Worm (Caenorhabditis elegans) whole organism, L4/young adult: Measurements from ENCODE around the gene srsx-8.

Source experiments
- W03F9.2 ChIP-seq: fragments of 150-350 bp; optimal IDR thresholded peaks from 2 replicates; lab custom pipeline; 2014; ENCODE audit warnings: missing biosample characterization, missing genetic modification characterization
- dao-5 ChIP-seq: sonication (generic microtip); optimal IDR thresholded peaks from 2 replicates; lab custom pipeline; 2016; ENCODE audit warnings: missing genotype, missing genetic modification characterization, moderate library complexity, missing compliant biosample characterization
- him-1 ChIP-seq: sonication (generic microtip); optimal IDR thresholded peaks from 2 replicates; lab custom pipeline; 2016; ENCODE audit warnings: missing genotype, missing genetic modification reagents, missing genetic modification characterization, missing compliant biosample characterization

srsx-8 gene

ce11 chrV:1531159-1531558 lies 21.7 kb downstream of the srsx-8 start, which contains the start of gene K02H11.4:
Gene K02H11.4 (minus strand): TSS chrV:1531259.
- no peak for TF ChIP-seq dao-5 (tag; lab: Kevin White, UChicago)
- no peak for TF ChIP-seq W03F9.2 (tag; lab: Kevin White, UChicago)
- TF ChIP-seq him-1: no peak

- TF ChIP-seq him-1 (no peak), W03F9.2 (tag; lab: Kevin White, UChicago) (no peak), dao-5 (tag; lab: Kevin White, UChicago) (no peak)
Measured at ce11 chrV:1527985-1528384, 24.9 kb downstream of the srsx-8 start, which contains the start of gene str-236. Gene str-236 (minus strand): TSS chrV:1528085.

ce11 chrV:1522485-1522884 lies 30.4 kb downstream of the srsx-8 start, which contains the start of gene str-243:
Gene str-243 (plus strand): TSS chrV:1522785.
- TF ChIP-seq dao-5 (tag; lab: Kevin White, UChicago) (no peak), W03F9.2 (tag; lab: Kevin White, UChicago) (no peak), him-1 (no peak)

ce11 chrV:1521845-1522244 lies 31.1 kb downstream of the srsx-8 start, which contains the start of gene str-240:
Gene str-240 (minus strand): TSS chrV:1521945.
- TF ChIP-seq W03F9.2 (tag; lab: Kevin White, UChicago) (no peak), him-1 (no peak), dao-5 (tag; lab: Kevin White, UChicago) (no peak)

- TF ChIP-seq him-1: no peak
- TF ChIP-seq dao-5 (tag; lab: Kevin White, UChicago): no peak
- TF ChIP-seq W03F9.2 (tag; lab: Kevin White, UChicago): no peak
Measured at ce11 chrV:1511537-1511936, 41.4 kb downstream of the srsx-8 start, which contains the start of gene nhr-260. Gene nhr-260 (minus strand): TSS chrV:1511637.

- TF ChIP-seq him-1 (no peak), dao-5 (tag; lab: Kevin White, UChicago) (no peak), W03F9.2 (tag; lab: Kevin White, UChicago) (no peak)
Measured at ce11 chrV:1505995-1506394, 46.9 kb downstream of the srsx-8 start, which contains the start of gene sru-28. Gene sru-28 (plus strand): TSS chrV:1506295.
